Fruit fly (Drosophila melanogaster): ENCODE results near the gene mRpS21.

The mRpS21 gene

DNA sequence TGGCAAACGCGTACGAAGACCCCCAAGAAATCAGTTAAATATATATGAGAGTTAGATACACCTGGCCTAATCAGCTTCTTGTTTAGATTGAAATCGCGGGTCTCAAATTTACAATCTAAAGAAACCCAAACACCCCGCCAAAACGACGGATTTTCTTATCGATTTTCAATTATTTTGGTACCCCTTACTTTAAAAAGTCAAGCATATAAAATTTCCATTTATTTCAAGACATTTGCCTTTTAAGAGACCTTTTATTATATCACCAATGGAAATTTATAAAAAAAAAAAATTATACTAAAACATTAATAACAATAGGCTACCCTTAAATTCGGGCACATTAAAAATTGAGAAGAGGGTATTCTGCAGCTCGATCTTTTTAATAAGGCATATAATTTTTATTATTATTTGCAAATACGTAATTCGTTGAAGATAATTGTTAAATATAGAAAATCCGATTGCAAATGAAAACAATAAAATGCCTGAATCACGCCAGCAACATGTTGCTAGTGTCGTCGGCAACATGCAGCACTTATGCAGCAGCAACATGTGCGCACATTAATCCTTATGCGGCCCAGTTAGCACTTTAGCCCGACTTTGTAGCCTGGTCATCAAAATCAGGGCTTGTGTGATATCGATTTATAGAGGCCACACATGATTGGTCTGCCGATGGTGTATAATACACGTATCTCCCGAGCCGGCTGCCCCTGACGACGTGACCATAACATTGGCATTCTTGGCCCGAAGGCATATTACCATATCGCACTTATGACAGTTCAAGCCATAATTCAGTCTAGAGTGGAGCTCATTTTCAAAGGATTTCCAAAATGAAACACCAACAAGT, 9.5 kb downstream of the mRpS21 start, which contains the start of the genes Lip3 and CG34309:
Gene Lip3 (minus strand): TSS at position 65 of the 841 bp plus-strand sequence.
Gene CG34309 (plus strand): TSS at position 791 of the 841 bp plus-strand sequence.
- no peak for TF ChIP-seq Sin3A (optimal IDR thresholded peaks at IDR 0.05)
- TF ChIP-seq Myc (optimal IDR thresholded peaks at IDR 0.05): no peak
- TF ChIP-seq ttk (optimal IDR thresholded peaks at IDR 0.05): no peak
- no peak for TF ChIP-seq psq (optimal IDR thresholded peaks at IDR 0.05)
- no peak for TF ChIP-seq insv (optimal IDR thresholded peaks at IDR 0.05)
- TF ChIP-seq h (optimal IDR thresholded peaks at IDR 0.05): no peak

DNA sequence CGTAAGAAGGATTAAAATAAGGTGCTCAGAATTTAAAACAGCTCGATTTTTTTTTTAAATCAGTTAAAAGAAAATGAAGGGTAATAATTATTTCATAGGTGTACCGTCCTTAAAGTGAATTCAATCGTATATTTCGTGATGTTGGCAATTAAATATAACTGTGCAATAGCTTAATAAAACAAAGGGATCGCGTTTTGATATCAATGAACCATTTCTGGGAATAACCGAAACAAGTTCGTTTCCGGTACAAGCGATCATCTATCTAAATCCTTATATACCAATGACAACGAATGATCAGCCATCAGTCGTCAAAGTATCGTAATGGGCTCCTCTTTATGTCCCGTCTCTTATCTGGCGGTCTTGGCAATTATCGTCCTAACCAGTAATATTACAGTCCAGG, 12.3 kb downstream of the mRpS21 start, which contains the start of gene CheA87a:
Gene CheA87a (plus strand): TSS at position 301 of the 400 bp plus-strand sequence.
- TF ChIP-seq h (optimal IDR thresholded peaks at IDR 0.05): no peak
- no peak for TF ChIP-seq insv (optimal IDR thresholded peaks at IDR 0.05)
- no peak for TF ChIP-seq Sin3A (optimal IDR thresholded peaks at IDR 0.05)
- TF ChIP-seq Myc (optimal IDR thresholded peaks at IDR 0.05): no peak
- no peak for TF ChIP-seq psq (optimal IDR thresholded peaks at IDR 0.05)
- TF ChIP-seq ttk (optimal IDR thresholded peaks at IDR 0.05): no peak

DNA sequence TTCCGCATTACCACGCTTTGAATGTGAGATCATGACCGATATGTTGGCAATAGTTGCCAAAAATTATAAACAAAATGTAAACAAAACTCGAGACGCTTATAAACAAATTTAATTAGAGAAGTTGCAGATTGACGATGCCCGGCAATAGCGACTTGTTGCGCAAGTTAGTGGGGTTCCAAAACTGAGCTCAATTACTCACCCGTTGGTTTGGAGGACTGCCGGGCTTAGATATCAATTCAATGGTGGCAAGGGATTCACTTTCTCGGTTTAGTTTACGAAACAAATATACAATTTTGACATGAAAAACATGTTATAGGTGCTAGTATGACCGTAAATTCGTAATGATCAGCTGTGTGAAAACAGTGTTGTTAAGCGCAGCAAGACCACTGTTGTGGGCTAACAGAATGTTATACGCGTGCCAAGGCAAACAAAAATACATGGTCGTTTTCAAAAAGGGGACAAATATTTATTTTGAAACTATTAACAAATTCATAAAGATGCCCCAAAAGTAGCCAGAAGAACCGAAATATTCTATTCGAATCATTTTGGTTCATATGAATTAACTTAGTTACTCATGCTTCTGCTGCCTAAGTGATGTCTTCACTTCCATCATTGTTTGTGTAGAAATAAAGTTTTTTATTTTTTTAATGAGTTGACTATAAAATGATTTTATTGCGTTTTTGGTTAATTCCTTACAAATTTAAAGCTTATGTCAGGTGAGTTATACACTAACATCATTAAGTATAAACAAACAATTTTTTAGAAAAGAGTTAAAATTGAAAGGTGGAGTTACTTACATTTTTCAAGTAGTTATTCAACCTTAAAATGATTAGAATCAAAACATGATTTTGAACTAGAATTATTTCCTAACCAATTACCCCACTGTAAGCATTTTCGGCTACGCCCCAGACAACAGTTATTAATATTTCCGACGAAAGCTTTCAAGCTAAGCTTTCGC, 14.8 kb downstream of the mRpS21 start, which contains the start of gene Elp6:
Gene Elp6 (minus strand): TSS at position 350 of the 958 bp plus-strand sequence.
- no peak for TF ChIP-seq psq (optimal IDR thresholded peaks at IDR 0.05)
- no peak for TF ChIP-seq Sin3A (optimal IDR thresholded peaks at IDR 0.05)
- no peak for TF ChIP-seq ttk (optimal IDR thresholded peaks at IDR 0.05)
- TF ChIP-seq h (optimal IDR thresholded peaks at IDR 0.05): no peak
- no peak for TF ChIP-seq Myc (optimal IDR thresholded peaks at IDR 0.05)

dm6 chr3R:13365665-13366414, 15.8 kb downstream of the mRpS21 start:
- TF ChIP-seq Sin3A (optimal IDR thresholded peaks at IDR 0.05): no peak
- no peak for TF ChIP-seq psq (optimal IDR thresholded peaks at IDR 0.05)

DNA sequence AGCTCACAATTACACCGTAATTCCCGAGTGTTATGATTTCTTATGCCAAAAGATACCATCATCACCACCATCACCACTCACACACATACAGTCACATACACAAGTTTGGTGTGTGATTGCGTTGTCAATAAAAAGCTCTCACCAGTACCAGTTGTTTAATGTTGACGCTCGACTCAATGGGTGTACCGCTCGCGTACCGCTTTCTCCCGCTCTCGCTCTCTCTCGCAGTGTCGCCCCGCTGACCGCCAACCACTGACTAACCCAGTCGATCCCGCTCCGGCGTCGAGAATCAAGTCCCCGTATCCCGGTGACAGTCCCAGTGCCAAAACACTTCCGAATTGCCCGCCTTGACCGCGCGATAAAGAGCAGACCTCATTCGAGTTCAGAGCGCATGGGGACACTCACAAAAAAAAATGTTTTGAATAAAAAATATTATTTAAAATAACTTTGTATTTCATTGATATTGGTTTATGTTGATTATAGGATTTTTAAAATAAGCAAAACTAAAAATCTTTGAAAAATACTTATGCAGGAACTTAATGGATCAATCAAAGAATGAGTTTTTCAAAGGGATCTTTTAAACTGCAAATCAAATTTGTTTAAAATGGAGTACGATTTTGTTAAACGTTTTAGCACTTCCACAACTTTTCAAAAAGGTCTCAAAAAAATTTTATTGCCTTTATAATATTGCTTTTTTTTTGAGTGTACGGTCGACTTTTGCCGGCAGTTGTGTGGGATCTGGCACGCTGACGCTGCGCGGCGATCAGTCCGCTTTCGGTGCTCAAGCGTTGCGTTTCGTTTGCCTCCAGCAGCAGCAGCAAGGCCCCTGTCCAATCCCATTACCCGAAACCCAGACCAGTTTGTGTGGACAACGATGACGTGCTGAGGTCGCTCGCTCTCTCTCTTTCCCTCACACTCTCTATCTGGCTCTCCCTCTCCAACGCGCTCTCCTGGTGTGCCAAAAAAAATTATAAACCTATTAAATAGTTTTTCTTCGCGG, 17.1 kb downstream of the mRpS21 start, which contains the start of gene Dic1:
Gene Dic1 (plus strand): TSS at position 764 of the 1,000 bp plus-strand sequence.
- TF ChIP-seq Sin3A (optimal IDR thresholded peaks at IDR 0.05) (no peak), h (optimal IDR thresholded peaks at IDR 0.05) (no peak), insv (optimal IDR thresholded peaks at IDR 0.05) (no peak), Myc (optimal IDR thresholded peaks at IDR 0.05) (no peak), psq (optimal IDR thresholded peaks at IDR 0.05) (no peak), ttk (optimal IDR thresholded peaks at IDR 0.05) (no peak)

- no peak for TF ChIP-seq Myc (optimal IDR thresholded peaks at IDR 0.05)
- TF ChIP-seq insv (optimal IDR thresholded peaks at IDR 0.05): no peak
- TF ChIP-seq Sin3A (optimal IDR thresholded peaks at IDR 0.05): no peak
- TF ChIP-seq ttk (optimal IDR thresholded peaks at IDR 0.05): no peak
- TF ChIP-seq psq (optimal IDR thresholded peaks at IDR 0.05): no peak
- no peak for TF ChIP-seq h (optimal IDR thresholded peaks at IDR 0.05)
These were observed 18.1 kb downstream of the mRpS21 start for dm6 chr3R:13363347-13363994.

DNA sequence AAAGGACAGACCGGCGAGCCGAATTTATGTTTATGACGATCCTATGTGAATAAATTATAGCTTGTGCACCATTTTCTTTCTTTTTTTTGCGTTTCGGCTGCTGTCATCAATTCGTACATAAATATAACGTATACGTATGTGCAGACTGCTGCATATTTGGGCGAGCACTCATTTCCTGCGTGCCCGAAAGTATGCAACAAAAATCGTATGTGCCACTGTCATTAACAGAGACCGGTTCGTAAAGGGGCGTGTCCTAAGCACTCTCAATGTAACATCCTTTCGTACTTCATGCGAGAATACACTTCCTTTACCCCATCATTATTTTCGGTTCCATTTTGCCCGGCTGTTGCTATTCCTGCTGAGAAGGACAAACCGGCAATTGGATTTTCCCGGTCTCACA, 21.5 kb downstream of the mRpS21 start:
- TF ChIP-seq Sin3A (optimal IDR thresholded peaks at IDR 0.05) (no peak), insv (optimal IDR thresholded peaks at IDR 0.05) (no peak), h (optimal IDR thresholded peaks at IDR 0.05) (no peak), Myc (optimal IDR thresholded peaks at IDR 0.05) (no peak), ttk (optimal IDR thresholded peaks at IDR 0.05) (no peak), psq (optimal IDR thresholded peaks at IDR 0.05) (no peak)

DNA sequence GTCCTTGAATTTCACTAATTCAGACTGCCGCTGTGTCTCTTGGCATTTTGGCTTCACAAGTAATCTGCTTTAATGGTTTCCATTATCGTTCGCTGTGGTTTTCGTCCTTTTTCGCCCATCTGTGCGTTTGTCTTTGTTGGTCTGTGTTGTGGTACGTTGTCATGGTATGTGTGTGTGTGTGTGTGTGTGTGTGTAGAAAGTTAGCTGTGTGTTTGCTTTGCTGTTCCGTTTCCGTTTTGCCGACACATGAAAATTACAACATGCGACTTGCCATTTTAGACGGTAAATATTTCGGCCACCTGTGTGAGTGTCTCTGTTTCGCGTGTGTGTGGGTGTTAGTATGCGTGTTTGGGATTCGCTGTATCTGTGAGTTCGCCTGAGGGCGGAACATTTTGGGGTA, 24.6 kb downstream of the mRpS21 start:
- no peak for TF ChIP-seq ttk (optimal IDR thresholded peaks at IDR 0.05)
- TF ChIP-seq h (optimal IDR thresholded peaks at IDR 0.05): no peak
- TF ChIP-seq psq (optimal IDR thresholded peaks at IDR 0.05): no peak
- TF ChIP-seq Myc (optimal IDR thresholded peaks at IDR 0.05): no peak
- TF ChIP-seq insv (optimal IDR thresholded peaks at IDR 0.05): no peak
- TF ChIP-seq Sin3A (optimal IDR thresholded peaks at IDR 0.05): no peak

DNA sequence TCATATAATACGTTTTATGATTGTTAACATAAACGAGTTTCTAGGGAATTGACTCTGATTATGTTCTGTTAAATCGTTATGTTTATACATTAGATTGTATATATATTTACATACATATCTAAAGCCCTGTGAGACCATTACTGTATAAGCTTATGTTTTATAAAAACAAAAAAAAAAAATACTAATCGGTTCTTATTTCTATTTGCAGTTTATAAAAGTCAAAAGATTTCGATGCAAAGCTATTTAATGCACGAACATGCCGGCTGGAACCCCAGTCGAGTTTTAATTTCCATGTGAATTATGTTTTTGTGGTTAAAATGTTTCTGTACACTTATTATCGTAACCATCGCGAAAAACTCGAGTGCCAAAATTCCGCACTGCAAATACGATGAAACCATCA, 28.2 kb downstream of the mRpS21 start, which contains the start of gene mthl12:
Gene mthl12 (plus strand): TSS at position 301 of the 400 bp plus-strand sequence.
- TF ChIP-seq psq (optimal IDR thresholded peaks at IDR 0.05) (no peak), ttk (optimal IDR thresholded peaks at IDR 0.05) (no peak), h (optimal IDR thresholded peaks at IDR 0.05) (no peak), Myc (optimal IDR thresholded peaks at IDR 0.05) (no peak), insv (optimal IDR thresholded peaks at IDR 0.05) (no peak), Sin3A (optimal IDR thresholded peaks at IDR 0.05) (no peak)

dm6 chr3R:13338030-13338429, 43.6 kb downstream of the mRpS21 start, which contains the start of gene PK2-R1:
Gene PK2-R1 (plus strand): TSS chr3R:13338330.
- TF ChIP-seq h (optimal IDR thresholded peaks at IDR 0.05): no peak
